Fruit fly (Drosophila melanogaster): ENCODE data around the gene CG2186.

The CG2186 gene

DNA sequence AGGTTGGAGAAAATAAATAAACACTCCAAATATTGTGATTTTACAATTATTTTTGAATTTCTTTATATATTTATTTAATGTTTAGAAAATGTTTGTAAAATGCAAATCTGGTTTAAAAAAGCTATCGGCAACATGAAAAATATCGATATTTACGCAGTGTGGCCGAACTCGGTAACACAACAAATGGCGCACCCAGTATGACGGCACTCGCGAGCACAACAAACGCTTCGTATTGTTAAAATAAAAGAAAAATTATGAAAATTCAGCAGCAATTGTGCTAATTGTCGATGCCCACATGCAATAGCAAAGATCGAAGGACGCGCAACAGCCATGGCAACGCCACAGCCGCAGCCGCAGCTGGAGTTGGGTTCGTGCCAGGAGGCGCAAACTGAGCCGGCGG, 8.9 kb upstream of the CG2186 start, which contains the start of gene CG2202 (continued):
- TF ChIP-seq sens-2 (GFP tag; IDR thresholded peaks at IDR 0.05) (no peak), Vsx1 (GFP tag; optimal IDR thresholded peaks at IDR 0.05) (no peak), CG14965 (GFP tag; optimal IDR thresholded peaks at IDR 0.05; ENCODE audit: borderline replicate concordance) (no peak), HLH4C (GFP tag; IDR thresholded peaks at IDR 0.05; ENCODE audit: partially characterized antibody) (peak; percentile 68; the same call in 2 of the 3 replicates), CG10431 (GFP tag; optimal IDR thresholded peaks at IDR 0.05) (no peak), CG3995 (GFP tag; optimal IDR thresholded peaks at IDR 0.05) (no peak), tna (GFP tag; IDR thresholded peaks at IDR 0.05; ENCODE audit: partially characterized antibody) (no peak), CG4328 (GFP tag; optimal IDR thresholded peaks at IDR 0.05) (no peak), repo (GFP tag; optimal IDR thresholded peaks at IDR 0.05) (no peak), CG2120 (GFP tag; optimal IDR thresholded peaks at IDR 0.05) (no peak), ems (GFP tag; optimal IDR thresholded peaks at IDR 0.05) (no peak), CG10147 (GFP tag; optimal IDR thresholded peaks at IDR 0.05) (no peak), Sin3A (optimal IDR thresholded peaks at IDR 0.05) (peak; percentile 24), MESR4 (GFP tag; optimal IDR thresholded peaks at IDR 0.05) (peak; percentile 72), ranshi (GFP tag; IDR thresholded peaks at IDR 0.05) (no peak), gce (GFP tag; IDR thresholded peaks at IDR 0.05) (no peak), ash1 (GFP tag; optimal IDR thresholded peaks at IDR 0.05) (no peak), trh (GFP tag; optimal IDR thresholded peaks at IDR 0.05) (no peak), unc-4 (GFP tag; IDR thresholded peaks at IDR 0.05; ENCODE audit: partially characterized antibody) (peak; percentile 74), eyg (GFP tag; optimal IDR thresholded peaks at IDR 0.05) (no peak), CG6791 (GFP tag; IDR thresholded peaks at IDR 0.05; ENCODE audit: partially characterized antibody) (peak; percentile 53), Bgb (GFP tag; IDR thresholded peaks at IDR 0.05; ENCODE audit: partially characterized antibody) (peak; percentile 61), slbo (GFP tag; IDR thresholded peaks at IDR 0.05) (no peak), CG3065 (GFP tag; optimal IDR thresholded peaks at IDR 0.05) (no peak), knrl (GFP tag; IDR thresholded peaks at IDR 0.05; ENCODE audit: partially characterized antibody) (peak; percentile 74), CG12659 (GFP tag; optimal IDR thresholded peaks at IDR 0.05) (peak; percentile 29), bowl (GFP tag; IDR thresholded peaks at IDR 0.05) (no peak), Xrp1 (GFP tag; IDR thresholded peaks at IDR 0.05) (no peak), Oli (tag; optimal IDR thresholded peaks at IDR 0.05) (no peak), HmgD (GFP tag; optimal IDR thresholded peaks at IDR 0.05) (no peak), CG34422 (GFP tag; IDR thresholded peaks at IDR 0.05) (no peak), CG2889 (GFP tag; IDR thresholded peaks at IDR 0.05) (no peak), CG8388 (GFP tag; optimal IDR thresholded peaks at IDR 0.05) (no peak), CG12299 (tag; optimal IDR thresholded peaks at IDR 0.05) (no peak), Stat92E (GFP tag; optimal IDR thresholded peaks at IDR 0.05) (no peak), Blimp-1 (GFP tag; optimal IDR thresholded peaks at IDR 0.05) (no peak), bab2 (GFP tag; optimal IDR thresholded peaks at IDR 0.05) (no peak), Hr78 (GFP tag; optimal IDR thresholded peaks at IDR 0.05) (no peak), CG9215 (GFP tag; IDR thresholded peaks at IDR 0.05) (no peak), lbe (GFP tag; optimal IDR thresholded peaks at IDR 0.05) (no peak), ken (GFP tag; IDR thresholded peaks at IDR 0.05) (no peak), ATbp (GFP tag; optimal IDR thresholded peaks at IDR 0.05) (no peak), Fer1 (GFP tag; optimal IDR thresholded peaks at IDR 0.05) (no peak), ssp (GFP tag; IDR thresholded peaks at IDR 0.05) (no peak), CG30431 (GFP tag; optimal IDR thresholded peaks at IDR 0.05) (no peak), bsh (GFP tag; optimal IDR thresholded peaks at IDR 0.05) (no peak), HLHmδ (GFP tag; optimal IDR thresholded peaks at IDR 0.05) (no peak), gsb-n (tag; optimal IDR thresholded peaks at IDR 0.05) (no peak), CG12942 (GFP tag; optimal IDR thresholded peaks at IDR 0.05) (no peak), CG16815 (GFP tag; optimal IDR thresholded peaks at IDR 0.05) (no peak), Adf1 (GFP tag; IDR thresholded peaks at IDR 0.05) (no peak)

Data from whole organism, embryonic.